Worm (Caenorhabditis elegans): ENCODE measurements around the gene W04B5.5.
"Not testable (repeated sequence)": the region's sequence is repeated elsewhere in the genome, so short reads cannot be mapped to it uniquely, and the experiment has no call there.

ce11 chrIII:2460403-2460802 lies 42.4 kb upstream of the W04B5.5 start:
- not testable (repeated sequence) for TF ChIP-seq ama-1 (optimal IDR thresholded peaks at IDR 0.05); ama-1 (GFP tag; optimal IDR thresholded peaks at IDR 0.05); aptf-3 (GFP tag; IDR thresholded peaks at IDR 0.05); B0261.1 (tag; optimal IDR thresholded peaks at IDR 0.05)
